Worm (Caenorhabditis elegans) whole organism, L4 larva: ENCODE data around the gene D2023.4.

Source experiments
- fkh-10 ChIP-seq: fragments of 150-350 bp; optimal IDR thresholded peaks from 2 replicates; lab custom pipeline; 2014; ENCODE audit warnings: missing biosample characterization, missing genetic modification reagents, missing genetic modification characterization
- lin-15B ChIP-seq: fragments of 150-350 bp; sonication (generic microtip); optimal IDR thresholded peaks from 3 replicates; lab custom pipeline; 2014; ENCODE audit warnings: missing biosample characterization, missing genetic modification characterization
- nhr-25 ChIP-seq: sonication (generic microtip); optimal IDR thresholded peaks from 2 replicates; lab custom pipeline; 2017; ENCODE audit warnings: missing genetic modification characterization, mild to moderate bottlenecking, missing compliant biosample characterization, antibody characterized with exemption, moderate library complexity, borderline replicate concordance; ENCODE audit not compliant: insufficient read depth

- no peak for TF ChIP-seq lin-15B (tag; lab: Kevin White, UChicago)
- no peak for TF ChIP-seq nhr-25 (tag; lab: Kevin White, UChicago)
- TF ChIP-seq fkh-10 (GFP tag; lab: Kevin White, UChicago) = no peak
Measured at ce11 chrV:11858299-11858698, 32.7 kb upstream of the D2023.4 start.
